Worm (Caenorhabditis elegans) whole organism, early embryonic: ENCODE measurements around the gene F23B12.7.
"Not testable (repeated sequence)": the region's sequence is repeated elsewhere in the genome, so short reads cannot be mapped to it uniquely, and the experiment has no call there.

Source experiments
- B0310.2 ChIP-seq: sonication (generic microtip); optimal IDR thresholded peaks from 2 replicates; lab custom pipeline; 2016; ENCODE audit warnings: mild to moderate bottlenecking, missing genetic modification characterization, missing compliant biosample characterization
- F13C5.2 ChIP-seq: sonication (generic microtip); optimal IDR thresholded peaks from 2 replicates; lab custom pipeline; 2017; ENCODE audit warnings: mild to moderate bottlenecking, missing genetic modification characterization, inconsistent platforms, missing compliant biosample characterization
- aly-1 ChIP-seq: sonication (generic microtip); optimal IDR thresholded peaks from 2 replicates; lab custom pipeline; 2016; ENCODE audit warnings: missing genetic modification characterization, missing compliant biosample characterization
- ama-1 ChIP-seq: fragments of 150-350 bp; optimal IDR thresholded peaks from 2 replicates; lab custom pipeline; 2014
- ceh-13 ChIP-seq: fragments of 200-800 bp; sonication (Bioruptor generic); optimal IDR thresholded peaks from 2 replicates; lab custom pipeline; 2018; ENCODE audit warnings: mild to moderate bottlenecking, missing genetic modification characterization, missing compliant biosample characterization
- ets-7 ChIP-seq: sonication (generic microtip); optimal IDR thresholded peaks from 2 replicates; lab custom pipeline; 2016; ENCODE audit warnings: missing genotype, missing genetic modification characterization, missing compliant biosample characterization
- flt-1 ChIP-seq: fragments of 200-800 bp; sonication (Bioruptor generic); IDR thresholded peaks from 2 replicates; pipeline ENCODE4 v1.3.6; 2022; ENCODE audit warnings: missing genetic modification characterization, missing compliant biosample characterization
- hmbx-1 ChIP-seq: sonication (generic microtip); optimal IDR thresholded peaks from 2 replicates; lab custom pipeline; 2016; ENCODE audit warnings: mild to moderate bottlenecking, missing genetic modification characterization, missing compliant biosample characterization
- hmg-4 ChIP-seq: fragments of 200-800 bp; sonication (Bioruptor generic); optimal IDR thresholded peaks from 2 replicates; lab custom pipeline; 2018; ENCODE audit warnings: mild to moderate bottlenecking, missing genetic modification characterization, missing compliant biosample characterization
- scrt-1 ChIP-seq: fragments of 200-800 bp; sonication (Bioruptor generic); IDR thresholded peaks from 2 replicates; pipeline ENCODE4 v1.3.6; 2022; ENCODE audit warnings: missing genetic modification characterization, missing compliant biosample characterization
- sea-1 ChIP-seq: fragments of 200-800 bp; sonication (Bioruptor generic); conservative IDR thresholded peaks from 2 replicates; pipeline ENCODE4 v1.3.6; 2022; ENCODE audit warnings: missing genetic modification characterization, missing compliant biosample characterization
- tra-4 ChIP-seq: sonication (generic microtip); optimal IDR thresholded peaks from 2 replicates; lab custom pipeline; 2017; ENCODE audit warnings: missing genetic modification characterization, missing compliant biosample characterization

ce11 chrV:14463087-14463486 lies 13.6 kb downstream of the F23B12.7 start, which contains the start of gene F08H9.3:
- not testable (repeated sequence) for TF ChIP-seq sea-1 (GFP tag; lab: Robert Waterston, UW); scrt-1 (GFP tag; lab: Robert Waterston, UW); ama-1; ets-7 (tag; lab: Kevin White, UChicago); F13C5.2; hmbx-1 (tag; lab: Kevin White, UChicago); flt-1 (GFP tag; lab: Robert Waterston, UW); aly-1; B0310.2 (tag; lab: Kevin White, UChicago); tra-4 (tag; lab: Kevin White, UChicago); ceh-13 (GFP tag; lab: Kevin White, UChicago)
- TF ChIP-seq hmg-4: peak; percentile 5
